Worm (Caenorhabditis elegans) whole organism, mixed stage, embryonic: ENCODE data around the gene lgg-3.

Experiments
- blmp-1 ChIP-seq: fragments of 150-350 bp; optimal IDR thresholded peaks from 2 replicates; lab custom pipeline; 2014; ENCODE audit warnings: missing biosample characterization, missing genetic modification characterization
- elt-3 ChIP-seq: fragments of 150-350 bp; optimal IDR thresholded peaks from 2 replicates; lab custom pipeline; 2014; ENCODE audit warnings: missing biosample characterization, missing genetic modification characterization
- ham-2 ChIP-seq: fragments of 200-800 bp; sonication (Bioruptor generic); optimal IDR thresholded peaks from 2 replicates; lab custom pipeline; 2018; ENCODE audit warnings: mild to moderate bottlenecking, missing genetic modification characterization, missing compliant biosample characterization
- lin-13 ChIP-seq: fragments of 150-350 bp; optimal IDR thresholded peaks from 2 replicates; lab custom pipeline; 2014; ENCODE audit warnings: missing biosample characterization, missing genetic modification characterization
- nhr-12 ChIP-seq: fragments of 150-350 bp; optimal IDR thresholded peaks from 2 replicates; lab custom pipeline; 2014; ENCODE audit warnings: missing biosample characterization, missing genetic modification characterization
- snpc-4 ChIP-seq: fragments of 150-350 bp; optimal IDR thresholded peaks from 2 replicates; lab custom pipeline; 2014; ENCODE audit warnings: missing biosample characterization, missing genetic modification characterization

- no peak for TF ChIP-seq nhr-12 (tag; lab: Kevin White, UChicago)
- TF ChIP-seq elt-3 (tag; lab: Kevin White, UChicago): no peak
- no peak for TF ChIP-seq snpc-4 (tag; lab: Kevin White, UChicago)
- no peak for TF ChIP-seq lin-13 (tag; lab: Kevin White, UChicago)
- TF ChIP-seq blmp-1 (tag; lab: Kevin White, UChicago): no peak
- no peak for TF ChIP-seq ham-2 (GFP tag; lab: Kevin White, UChicago)
Measured at ce11 chrIII:5727827-5728226, 30.0 kb upstream of the lgg-3 start, which contains the start of gene egg-1.
